Worm (Caenorhabditis elegans): Measurements from ENCODE around the gene pqn-53.

DNA sequence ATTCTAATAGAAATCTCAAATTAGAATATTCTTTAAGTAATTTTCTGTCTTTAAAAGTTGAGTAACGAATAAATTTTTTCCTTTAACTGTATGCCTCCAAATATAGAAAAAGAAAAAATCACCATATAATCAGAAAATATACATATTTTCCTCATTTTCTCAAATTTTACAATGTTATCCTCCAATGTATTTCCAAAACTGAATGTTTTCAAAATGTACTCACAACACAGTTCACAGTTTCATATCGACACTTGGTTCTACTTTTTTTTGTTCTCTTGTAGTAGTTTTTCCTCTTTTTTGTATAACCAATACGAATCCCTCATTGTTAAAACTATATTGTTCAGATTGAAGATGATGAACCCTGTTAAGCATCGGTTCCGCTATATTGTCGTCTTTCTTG lies 11.6 kb downstream of the pqn-53 start, which contains the start of gene F10C2.7:
- no peak for TF ChIP-seq nhr-28 (tag; optimal IDR thresholded peaks at IDR 0.05)
- TF ChIP-seq lsy-2 (tag; optimal IDR thresholded peaks at IDR 0.05) = no peak
- TF ChIP-seq unc-62 (GFP tag; optimal IDR thresholded peaks at IDR 0.05) = no peak
